Worm (Caenorhabditis elegans) whole organism, early embryonic: ENCODE measurements around the gene B0554.1.

Experiments used
- aly-1 ChIP-seq: sonication (generic microtip); optimal IDR thresholded peaks from 2 replicates; lab custom pipeline; 2016; ENCODE audit warnings: missing genetic modification characterization, missing compliant biosample characterization
- ama-1 ChIP-seq: fragments of 150-350 bp; optimal IDR thresholded peaks from 2 replicates; lab custom pipeline; 2014
- ceh-36 ChIP-seq: sonication (generic microtip); optimal IDR thresholded peaks from 2 replicates; lab custom pipeline; 2016; ENCODE audit warnings: missing genetic modification characterization, inconsistent platforms, missing compliant biosample characterization
- flt-1 ChIP-seq: fragments of 200-800 bp; sonication (Bioruptor generic); IDR thresholded peaks from 2 replicates; pipeline ENCODE4 v1.3.6; 2022; ENCODE audit warnings: missing genetic modification characterization, missing compliant biosample characterization
- hmbx-1 ChIP-seq: sonication (generic microtip); optimal IDR thresholded peaks from 2 replicates; lab custom pipeline; 2016; ENCODE audit warnings: mild to moderate bottlenecking, missing genetic modification characterization, missing compliant biosample characterization
- hnd-1 ChIP-seq: sonication (generic microtip); optimal IDR thresholded peaks from 2 replicates; lab custom pipeline; 2016; ENCODE audit warnings: missing genetic modification characterization, missing compliant biosample characterization
- scrt-1 ChIP-seq: fragments of 200-800 bp; sonication (Bioruptor generic); IDR thresholded peaks from 2 replicates; pipeline ENCODE4 v1.3.6; 2022; ENCODE audit warnings: missing genetic modification characterization, missing compliant biosample characterization

DNA sequence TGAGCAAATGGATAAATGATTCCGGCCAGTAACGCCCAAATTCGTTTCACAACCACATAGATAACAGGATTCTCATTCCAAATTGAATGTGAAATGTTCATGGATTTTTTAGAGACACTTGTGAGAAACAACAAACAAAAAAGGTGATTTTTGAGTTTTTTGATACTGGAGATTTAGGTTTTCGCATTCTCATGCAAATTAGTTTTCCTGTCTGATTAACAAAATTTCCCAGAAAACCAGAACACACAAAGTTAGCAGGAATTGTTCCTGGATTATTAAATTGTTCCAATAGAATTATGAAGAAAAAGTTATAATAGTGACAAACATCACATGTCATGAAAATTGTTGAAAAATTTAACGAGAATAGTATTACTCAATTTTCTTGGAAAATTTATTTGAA lies 5.0 kb downstream of the B0554.1 start, which contains the start of gene srh-33:
- TF ChIP-seq ama-1 (lab: Kevin White, UChicago) (no peak), hnd-1 (no peak), hmbx-1 (tag; lab: Kevin White, UChicago) (no peak), aly-1 (tag; lab: Kevin White, UChicago) (no peak), scrt-1 (GFP tag; lab: Robert Waterston, UW) (no peak), flt-1 (GFP tag; lab: Robert Waterston, UW) (no peak), ceh-36 (tag; lab: Kevin White, UChicago) (no peak)
